Worm (Caenorhabditis elegans) whole organism, L4 larva: ENCODE results near the gene ZK863.1.

Source experiments
- D1046.2 ChIP-seq: fragments of 200-800 bp; sonication (Bioruptor generic); IDR thresholded peaks from 2 replicates; pipeline ENCODE4 v1.3.6; 2022; ENCODE audit warnings: missing genetic modification characterization, missing compliant biosample characterization
- R02D3.7 ChIP-seq: fragments of 150-350 bp; sonication (generic microtip); optimal IDR thresholded peaks from 3 replicates; lab custom pipeline; 2014; ENCODE audit warnings: missing biosample characterization, missing genetic modification characterization
- Y5F2A.4 ChIP-seq: fragments of 200-800 bp; sonication (Bioruptor generic); optimal IDR thresholded peaks from 2 replicates; lab custom pipeline; 2018; ENCODE audit warnings: mild to moderate bottlenecking, missing genetic modification characterization, missing compliant biosample characterization
- Y75B8A.6 ChIP-seq: fragments of 200-800 bp; sonication (Bioruptor generic); IDR thresholded peaks from 2 replicates; pipeline ENCODE4 v1.3.6; 2022; ENCODE audit warnings: missing genetic modification reagents, missing genetic modification characterization, missing compliant biosample characterization
- aha-1 ChIP-seq: fragments of 150-350 bp; peaks from one replicate; lab custom pipeline; 2014; ENCODE audit warnings: missing biosample characterization, missing genetic modification characterization
- aly-2 ChIP-seq: sonication (generic microtip); optimal IDR thresholded peaks from 2 replicates; lab custom pipeline; 2018; ENCODE audit warnings: missing biosample characterization, missing genetic modification characterization
- ceh-44 ChIP-seq: fragments of 200-800 bp; sonication (Bioruptor generic); IDR thresholded peaks from 2 replicates; pipeline ENCODE4 v1.3.6; 2022; ENCODE audit warnings: missing genetic modification reagents, missing genetic modification characterization, missing compliant biosample characterization
- ces-1 ChIP-seq: fragments of 150-350 bp; sonication (generic microtip); optimal IDR thresholded peaks from 4 replicates; lab custom pipeline; 2014; ENCODE audit warnings: missing biosample characterization, missing genetic modification reagents, missing genetic modification characterization
- cey-2 ChIP-seq: sonication (generic microtip); optimal IDR thresholded peaks from 3 replicates; lab custom pipeline; 2017; ENCODE audit warnings: missing genetic modification characterization, mild to moderate bottlenecking, missing compliant biosample characterization, antibody characterized with exemption, borderline replicate concordance; ENCODE audit not compliant: insufficient read depth
- daf-16 ChIP-seq, 3 experiments: sonication (generic microtip); optimal IDR thresholded peaks; 2 replicates each; lab custom pipeline; 2016 to 2017; ENCODE audit warnings: missing genetic modification characterization in 3 of 3, missing genetic modification reagents in 3 of 3, mild to moderate bottlenecking in 2 of 3, missing compliant biosample characterization in 2 of 3, missing biosample characterization in 1 of 3, moderate library complexity in 1 of 3
- dmd-6 ChIP-seq: fragments of 200-800 bp; sonication (Bioruptor generic); IDR thresholded peaks from 2 replicates; pipeline ENCODE4 v1.3.6; 2022; ENCODE audit warnings: missing genetic modification reagents, missing genetic modification characterization, missing compliant biosample characterization
- dmd-8 ChIP-seq: fragments of 200-800 bp; sonication (Bioruptor generic); IDR thresholded peaks from 2 replicates; pipeline ENCODE4 v1.3.6; 2022; ENCODE audit warnings: missing genetic modification characterization, missing compliant biosample characterization
- dmd-9 ChIP-seq: fragments of 200-800 bp; sonication (Bioruptor generic); IDR thresholded peaks from 2 replicates; pipeline ENCODE4 v1.3.6; 2022; ENCODE audit warnings: missing genetic modification reagents, missing genetic modification characterization, missing compliant biosample characterization
- dve-1 ChIP-seq: sonication (generic microtip); optimal IDR thresholded peaks from 2 replicates; lab custom pipeline; 2017; ENCODE audit warnings: antibody characterized with exemption, mild to moderate bottlenecking, missing genetic modification characterization, missing compliant biosample characterization; ENCODE audit not compliant: insufficient read depth
- hlh-11 ChIP-seq: fragments of 200-800 bp; sonication (Bioruptor generic); optimal IDR thresholded peaks from 2 replicates; lab custom pipeline; 2018; ENCODE audit warnings: mild to moderate bottlenecking, missing genetic modification characterization, missing compliant biosample characterization
- lim-7 ChIP-seq: fragments of 200-800 bp; sonication (Bioruptor generic); IDR thresholded peaks from 2 replicates; pipeline ENCODE4 v1.3.6; 2022; ENCODE audit warnings: missing genetic modification characterization, missing compliant biosample characterization
- lin-1 ChIP-seq: fragments of 200-800 bp; sonication (Bioruptor generic); IDR thresholded peaks from 2 replicates; pipeline ENCODE4 v1.3.6; 2022; ENCODE audit warnings: missing genetic modification reagents, missing genetic modification characterization, missing compliant biosample characterization
- lin-39 ChIP-seq: fragments of 150-350 bp; optimal IDR thresholded peaks from 2 replicates; lab custom pipeline; 2014; ENCODE audit warnings: missing biosample characterization, missing genetic modification reagents, missing genetic modification characterization
- mdt-29 ChIP-seq: fragments of 200-800 bp; sonication (Bioruptor generic); IDR thresholded peaks from 2 replicates; pipeline ENCODE4 v1.3.6; 2022; ENCODE audit warnings: missing genetic modification reagents, missing genetic modification characterization, missing compliant biosample characterization
- mes-2 ChIP-seq: sonication (generic microtip); optimal IDR thresholded peaks from 2 replicates; lab custom pipeline; 2016; ENCODE audit warnings: missing genotype, mild to moderate bottlenecking, missing genetic modification characterization, missing compliant biosample characterization; ENCODE audit not compliant: poor library complexity, severe bottlenecking
- nhr-10 ChIP-seq: fragments of 150-350 bp; optimal IDR thresholded peaks from 2 replicates; lab custom pipeline; 2014; ENCODE audit warnings: missing biosample characterization, missing genetic modification characterization
- nhr-111 ChIP-seq: fragments of 200-800 bp; sonication (Bioruptor generic); optimal IDR thresholded peaks from 2 replicates; lab custom pipeline; 2018; ENCODE audit warnings: mild to moderate bottlenecking, missing genetic modification characterization, missing compliant biosample characterization
- nhr-28 ChIP-seq: fragments of 150-350 bp; optimal IDR thresholded peaks from 2 replicates; lab custom pipeline; 2014; ENCODE audit warnings: missing biosample characterization, missing genetic modification characterization
- nhr-77 ChIP-seq: fragments of 150-350 bp; optimal IDR thresholded peaks from 2 replicates; lab custom pipeline; 2014; ENCODE audit warnings: missing biosample characterization, missing genetic modification characterization
- php-3 ChIP-seq: fragments of 200-800 bp; sonication (Bioruptor generic); IDR thresholded peaks from 2 replicates; pipeline ENCODE4 v1.3.6; 2022; ENCODE audit warnings: missing genetic modification reagents, missing genetic modification characterization, missing compliant biosample characterization
- pqm-1 ChIP-seq: sonication (generic microtip); optimal IDR thresholded peaks from 2 replicates; lab custom pipeline; 2017; ENCODE audit warnings: missing biosample characterization, missing genetic modification characterization
- sdz-12 ChIP-seq: fragments of 200-800 bp; sonication (Bioruptor generic); optimal IDR thresholded peaks from 2 replicates; lab custom pipeline; 2018; ENCODE audit warnings: mild to moderate bottlenecking, missing genetic modification characterization, missing compliant biosample characterization
- set-16 ChIP-seq: fragments of 200-800 bp; sonication (Bioruptor generic); IDR thresholded peaks from 2 replicates; pipeline ENCODE4 v1.3.6; 2022; ENCODE audit warnings: missing genetic modification reagents, missing genetic modification characterization, missing compliant biosample characterization
- spr-3 ChIP-seq: fragments of 200-800 bp; sonication (Bioruptor generic); optimal IDR thresholded peaks from 2 replicates; lab custom pipeline; 2018; ENCODE audit warnings: mild to moderate bottlenecking, missing genetic modification characterization, missing compliant biosample characterization
- tag-97 ChIP-seq: fragments of 200-800 bp; sonication (Bioruptor generic); IDR thresholded peaks from 2 replicates; pipeline ENCODE4 v1.3.6; 2022; ENCODE audit warnings: missing genetic modification characterization, missing compliant biosample characterization
- unc-130 ChIP-seq: sonication (generic microtip); optimal IDR thresholded peaks from 2 replicates; lab custom pipeline; 2016; ENCODE audit warnings: missing genetic modification reagents, missing genetic modification characterization, missing compliant biosample characterization
- unc-62 ChIP-seq, 3 experiments: fragments of 150-350 bp in 1 of 3; sonication (generic microtip); optimal IDR thresholded peaks in 2 of 3; peaks in 1 of 3; 1 replicate in 1 of 3; 2 replicates in 2 of 3; lab custom pipeline; 2014 to 2017; ENCODE audit warnings: missing biosample characterization in 3 of 3, missing genetic modification characterization in 3 of 3, missing genetic modification reagents in 3 of 3, missing genotype in 1 of 3
- zag-1 ChIP-seq: fragments of 150-350 bp; optimal IDR thresholded peaks from 2 replicates; lab custom pipeline; 2014; ENCODE audit warnings: missing biosample characterization, missing genetic modification characterization
- zip-2 ChIP-seq: fragments of 150-350 bp; optimal IDR thresholded peaks from 2 replicates; lab custom pipeline; 2014; ENCODE audit warnings: missing biosample characterization, missing genetic modification characterization

The ZK863.1 gene

DNA sequence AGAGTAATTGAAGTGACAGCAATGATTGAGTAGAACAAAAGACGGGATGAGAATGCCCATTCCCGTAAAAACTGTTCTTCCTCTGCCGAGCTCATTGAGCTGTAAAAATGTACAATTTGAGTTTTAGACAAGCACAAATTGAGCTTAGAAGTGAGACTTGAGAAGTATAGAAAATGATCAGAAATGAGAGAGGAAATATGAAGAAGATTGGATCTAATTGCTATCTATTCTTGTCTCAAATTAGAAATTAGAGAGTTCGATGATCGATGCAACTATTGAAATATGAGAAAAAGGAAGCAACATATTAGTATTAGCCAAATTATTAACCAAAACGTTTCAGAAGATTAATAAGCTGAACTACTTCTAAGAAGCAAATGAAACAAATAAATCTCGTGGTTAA is at the start of gene ZK863.1:
TSS of gene ZK863.1 (minus strand) at position 101 of the 400 bp plus-strand sequence.
- no peak for TF ChIP-seq aly-2 (tag; lab: Kevin White, UChicago)
- no peak for TF ChIP-seq Y75B8A.6 (GFP tag; lab: Robert Waterston, UW)
- TF ChIP-seq unc-130 (GFP tag; lab: Kevin White, UChicago) = no peak
- TF ChIP-seq set-16 (GFP tag; lab: Robert Waterston, UW) = no peak
- no peak for TF ChIP-seq nhr-10 (tag; lab: Kevin White, UChicago)
- TF ChIP-seq D1046.2 (GFP tag; lab: Robert Waterston, UW) = no peak
- TF ChIP-seq dve-1 (tag; lab: Kevin White, UChicago) = no peak
- no peak for TF ChIP-seq R02D3.7
- no peak for TF ChIP-seq lim-7 (GFP tag; lab: Robert Waterston, UW)
- TF ChIP-seq ceh-44 (GFP tag; lab: Robert Waterston, UW) = no peak
- no peak for TF ChIP-seq aha-1 (tag; lab: Kevin White, UChicago)
- no peak for TF ChIP-seq mdt-29
- no peak for TF ChIP-seq lin-39
- no peak for TF ChIP-seq nhr-111 (GFP tag; lab: Kevin White, UChicago)
- no peak for TF ChIP-seq mes-2 (tag; lab: Kevin White, UChicago)
- no peak for TF ChIP-seq spr-3 (GFP tag; lab: Kevin White, UChicago)
- no peak for TF ChIP-seq nhr-77 (tag; lab: Kevin White, UChicago)

DNA sequence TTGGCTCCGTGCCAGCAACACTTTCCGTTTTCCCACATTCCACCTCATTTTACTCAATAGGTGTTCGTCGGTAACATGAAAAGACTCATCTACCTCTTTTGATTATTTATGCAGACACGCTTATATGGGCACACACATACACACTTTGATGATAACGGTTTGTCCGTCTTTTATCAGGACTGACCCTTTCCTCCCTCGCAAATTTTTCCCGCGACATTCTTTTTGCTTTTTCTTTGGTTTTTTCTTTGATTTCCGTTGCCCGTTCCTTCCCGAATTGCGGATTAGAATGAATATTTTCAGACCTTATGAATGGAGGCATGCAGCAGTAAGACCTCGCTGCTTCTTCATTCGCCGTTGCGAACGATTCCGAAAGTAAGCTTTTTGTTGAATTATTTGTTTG is 43.0 kb upstream of the ZK863.1 start, which contains the start of gene vab-8:
TSS of gene vab-8 (plus strand) at position 301 of the 400 bp plus-strand sequence.
- TF ChIP-seq hlh-11 = peak; percentile 7
- no peak; the same call in 1 of the 2 replicates for TF ChIP-seq php-3 (GFP tag; lab: Robert Waterston, UW)
- peak; percentile 39; the same call in 1 of the 2 replicates for TF ChIP-seq dmd-6 (GFP tag; lab: Robert Waterston, UW)
- no peak for TF ChIP-seq cey-2 (tag; lab: Kevin White, UChicago)
- no peak for TF ChIP-seq lin-1 (GFP tag; lab: Robert Waterston, UW)
- no peak for TF ChIP-seq sdz-12 (GFP tag; lab: Kevin White, UChicago)
- no peak for TF ChIP-seq zag-1 (tag; lab: Kevin White, UChicago)
- no peak for TF ChIP-seq D1046.2 (GFP tag; lab: Robert Waterston, UW)
- TF ChIP-seq nhr-10 (tag; lab: Kevin White, UChicago) = no peak
- TF ChIP-seq pqm-1 (tag; lab: Kevin White, UChicago) = peak; percentile 34
- TF ChIP-seq nhr-28 (tag; lab: Kevin White, UChicago) = peak; percentile 46
- TF ChIP-seq dmd-8 (GFP tag; lab: Robert Waterston, UW) = no peak
- no peak for TF ChIP-seq nhr-111 (GFP tag; lab: Kevin White, UChicago)
- TF ChIP-seq tag-97 (GFP tag; lab: Robert Waterston, UW) = no peak

DNA sequence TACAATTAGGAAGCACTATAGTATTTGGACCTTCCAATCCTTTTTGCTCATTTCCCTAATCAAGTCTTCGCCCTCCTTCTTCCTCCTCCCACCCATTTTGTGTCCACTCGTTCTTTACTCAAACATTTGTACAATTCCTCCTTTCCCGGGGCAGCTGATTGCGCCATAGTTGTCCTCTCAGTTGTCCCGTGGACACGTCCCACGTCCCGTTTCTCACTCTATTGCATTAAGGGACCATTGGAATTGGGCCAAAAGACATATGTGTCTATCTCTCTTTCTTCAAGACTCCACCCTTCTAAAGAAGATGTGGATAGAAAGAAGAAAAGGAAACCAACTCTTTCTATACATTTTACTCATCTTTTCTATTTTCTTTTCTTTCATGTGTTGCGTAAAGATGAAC is 41.1 kb upstream of the ZK863.1 start:
- TF ChIP-seq ces-1 (GFP tag; lab: Kevin White, UChicago) (peak; percentile 21), aha-1 (tag; lab: Kevin White, UChicago) (peak; percentile 78), php-3 (GFP tag; lab: Robert Waterston, UW) (no peak)

DNA sequence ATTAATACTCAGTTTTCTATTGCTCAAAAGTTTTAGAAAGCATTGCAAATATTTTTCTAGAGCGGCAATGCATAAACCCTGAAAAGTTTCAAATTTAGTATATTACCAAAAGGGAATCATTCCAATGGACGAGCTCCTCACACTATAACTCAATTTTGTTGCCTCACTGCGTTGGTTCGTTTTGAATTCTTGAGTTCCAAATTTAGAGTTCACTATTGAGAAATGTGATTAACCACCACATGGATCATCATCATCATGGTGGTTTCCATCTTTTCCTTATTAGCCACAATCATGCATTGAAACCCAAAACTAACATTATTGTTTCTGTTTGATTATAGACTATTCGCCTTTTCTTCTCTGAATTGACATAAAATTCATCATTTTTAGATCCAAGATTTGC is 39.9 kb upstream of the ZK863.1 start:
- TF ChIP-seq R02D3.7 (no peak), ces-1 (GFP tag; lab: Kevin White, UChicago) (peak; percentile 34)

DNA sequence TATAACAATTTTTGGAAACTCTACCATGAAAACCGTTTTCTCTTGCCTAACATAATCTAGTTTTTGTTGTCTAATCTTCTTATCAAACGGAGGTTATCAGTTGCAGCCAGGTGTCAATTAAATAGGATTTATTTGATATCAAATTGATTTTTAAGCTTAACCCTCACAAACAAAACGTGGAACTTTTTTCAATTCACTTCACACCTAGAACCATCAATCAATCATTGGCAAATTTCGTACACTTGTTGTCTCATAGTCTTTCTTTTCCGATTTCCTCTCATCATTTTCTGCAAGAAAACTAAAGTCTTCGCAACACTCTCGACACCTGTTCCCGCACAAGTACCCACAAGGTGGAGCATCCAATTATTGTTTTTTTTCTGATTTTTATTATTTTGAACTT is 38.7 kb upstream of the ZK863.1 start:
- TF ChIP-seq Y5F2A.4 (GFP tag; lab: Kevin White, UChicago) = no peak
- peak; percentile 3 for TF ChIP-seq pqm-1 (tag; lab: Kevin White, UChicago)
- peak; percentile 87 for TF ChIP-seq dmd-6 (GFP tag; lab: Robert Waterston, UW)
- TF ChIP-seq dve-1 (tag; lab: Kevin White, UChicago) = peak; percentile 15
- peak in 1 of 2 experiments; percentile 65 for TF ChIP-seq daf-16 (GFP tag; optimal IDR thresholded peaks at IDR 0.05; lab: Kevin White, UChicago)
- TF ChIP-seq daf-16 (tag; optimal IDR thresholded peaks at IDR 0.05; lab: Kevin White, UChicago) = no peak
- no peak for TF ChIP-seq zip-2 (tag; lab: Kevin White, UChicago)
- peak in 1 of 2 experiments; percentile 58 for TF ChIP-seq unc-62 (GFP tag; optimal IDR thresholded peaks at IDR 0.05 in 1 of 2; lab: Kevin White, UChicago)
- TF ChIP-seq unc-62 (tag; optimal IDR thresholded peaks at IDR 0.05; lab: Kevin White, UChicago) = no peak
- no peak for TF ChIP-seq dmd-9 (GFP tag; lab: Robert Waterston, UW)
